Worm (Caenorhabditis elegans): ENCODE results near the gene kvs-5.

The kvs-5 gene

DNA sequence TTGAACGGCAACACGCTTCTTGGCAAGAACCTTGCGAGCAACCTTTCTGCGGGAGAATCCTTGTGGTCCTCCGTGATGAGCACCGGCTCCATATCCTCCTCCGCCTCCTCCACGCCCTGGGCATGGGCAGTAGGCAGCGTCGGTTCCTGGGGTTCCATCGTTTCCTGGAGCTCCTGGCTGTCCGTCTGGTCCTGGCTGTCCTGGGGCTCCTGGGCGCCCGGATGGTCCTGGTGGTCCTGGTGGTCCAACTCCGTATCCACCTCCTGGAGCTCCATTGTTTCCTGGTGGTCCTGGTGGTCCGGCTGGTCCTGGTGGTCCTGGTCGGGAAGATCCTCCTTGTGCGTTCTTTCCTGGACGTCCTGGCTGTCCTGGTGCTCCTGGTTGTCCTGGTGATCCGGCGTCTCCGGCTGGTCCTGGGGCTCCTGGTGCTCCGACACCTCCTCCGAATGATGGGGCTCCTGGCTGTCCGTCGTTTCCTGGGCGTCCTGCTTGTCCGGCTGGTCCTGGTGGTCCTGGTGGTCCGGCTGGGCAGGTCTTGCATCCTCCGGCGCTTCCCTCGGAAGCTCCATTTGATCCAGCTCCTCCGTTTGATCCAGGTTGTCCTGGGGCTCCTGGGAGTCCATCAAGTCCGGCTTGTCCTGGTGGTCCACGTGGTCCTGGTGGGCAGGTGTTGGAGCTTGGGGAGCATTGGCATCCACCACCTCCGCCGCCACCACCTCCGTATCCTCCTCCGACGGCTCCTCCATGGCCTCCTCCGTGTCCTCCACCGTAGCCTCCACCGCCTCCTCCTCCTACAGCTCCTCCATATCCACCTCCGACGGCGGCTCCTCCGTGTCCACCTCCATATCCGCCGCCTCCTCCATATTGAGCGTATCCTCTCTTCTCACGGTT lies 26.2 kb downstream of the kvs-5 start:
- no peak for TF ChIP-seq hpl-2 (GFP tag; optimal IDR thresholded peaks at IDR 0.05)
- no peak for TF ChIP-seq ceh-90 (tag; optimal IDR thresholded peaks at IDR 0.05)
- no peak for TF ChIP-seq efl-1 (optimal IDR thresholded peaks at IDR 0.05)
- TF ChIP-seq efl-1 (GFP tag; optimal IDR thresholded peaks at IDR 0.05 in 1 of 2): peak in 1 of 2 experiments; percentile 83
- TF ChIP-seq ama-1 (optimal IDR thresholded peaks at IDR 0.05): no peak
- TF ChIP-seq alr-1 (tag; optimal IDR thresholded peaks at IDR 0.05; ENCODE audit: borderline replicate concordance): no peak
- no peak for TF ChIP-seq C16A3.4 (tag; optimal IDR thresholded peaks at IDR 0.05)
- no peak for TF ChIP-seq mdl-1 (tag; optimal IDR thresholded peaks at IDR 0.05)
- TF ChIP-seq tlp-1 (tag; optimal IDR thresholded peaks at IDR 0.05): no peak
- TF ChIP-seq pqm-1 (tag; optimal IDR thresholded peaks at IDR 0.05): no peak

DNA sequence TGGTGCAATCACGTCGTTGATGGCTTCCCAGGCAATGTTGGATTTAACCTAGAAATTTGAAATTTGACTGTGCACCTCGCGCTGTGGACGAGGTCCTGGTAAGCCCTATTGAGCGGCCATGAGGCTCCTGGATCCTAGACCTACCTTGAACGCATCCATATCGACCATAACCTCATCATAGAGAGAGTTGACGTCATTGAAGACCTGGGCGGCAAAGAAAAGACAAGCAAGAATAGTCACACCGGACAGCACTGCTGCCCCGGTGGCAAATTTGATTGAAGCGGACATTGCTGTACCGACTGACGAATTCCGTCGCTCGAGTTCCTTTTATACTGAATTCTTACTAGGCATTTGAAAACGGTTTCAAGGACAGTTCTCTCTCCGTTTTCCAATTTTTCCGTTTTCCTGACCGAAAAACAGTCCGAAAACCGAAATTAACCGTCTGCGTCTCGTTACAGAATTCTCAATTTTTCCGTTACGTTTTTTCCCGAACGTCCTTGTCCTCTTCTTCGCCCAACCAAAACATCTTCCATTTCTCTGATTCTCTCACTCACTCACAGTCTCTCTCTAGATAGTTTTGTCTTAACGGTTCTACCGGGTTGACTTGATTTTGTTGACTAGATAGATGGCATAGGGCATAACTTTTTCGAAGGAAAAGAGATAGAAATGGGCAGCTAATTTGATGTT lies 27.0 kb downstream of the kvs-5 start, which contains the start of gene col-103:
Gene col-103 (minus strand): TSS at position 302 of the 687 bp plus-strand sequence.
- TF ChIP-seq nhr-71 (tag; optimal IDR thresholded peaks at IDR 0.05): peak; percentile 60
- TF ChIP-seq irx-1 (tag; optimal IDR thresholded peaks at IDR 0.05): no peak
- peak; percentile 84 for TF ChIP-seq blmp-1 (tag; optimal IDR thresholded peaks at IDR 0.05)
- TF ChIP-seq nhr-20 (tag; optimal IDR thresholded peaks at IDR 0.05): peak; percentile 58
- TF ChIP-seq zip-4 (GFP tag; optimal IDR thresholded peaks at IDR 0.05): no peak
- no peak for TF ChIP-seq egl-13 (tag; optimal IDR thresholded peaks at IDR 0.05)
- TF ChIP-seq ceh-63 (GFP tag; optimal IDR thresholded peaks at IDR 0.05): no peak
- TF ChIP-seq sup-37 (GFP tag; optimal IDR thresholded peaks at IDR 0.05): no peak
- no peak for TF ChIP-seq swsn-7 (tag; optimal IDR thresholded peaks at IDR 0.05)
- peak; percentile 67 for TF ChIP-seq pag-3 (tag; optimal IDR thresholded peaks at IDR 0.05; ENCODE audit: borderline replicate concordance, insufficient read depth)
- TF ChIP-seq mdl-1 (tag; optimal IDR thresholded peaks at IDR 0.05): peak in 1 of 2 experiments; percentile 1
- no peak for TF ChIP-seq fkh-10 (GFP tag; optimal IDR thresholded peaks at IDR 0.05)
- no peak for TF ChIP-seq snpc-4 (tag; optimal IDR thresholded peaks at IDR 0.05)
- peak; percentile 97 for TF ChIP-seq nhr-85 (tag)
- no peak for TF ChIP-seq Y116A8C.19 (tag; optimal IDR thresholded peaks at IDR 0.05; ENCODE audit: borderline replicate concordance)
- no peak for TF ChIP-seq efl-3 (GFP tag; optimal IDR thresholded peaks at IDR 0.05)
- no peak for TF ChIP-seq hlh-17 (GFP tag; optimal IDR thresholded peaks at IDR 0.05; ENCODE audit: borderline replicate concordance)
- no peak for TF ChIP-seq egl-27 (tag; optimal IDR thresholded peaks at IDR 0.05)
- TF ChIP-seq tbx-2 (tag; optimal IDR thresholded peaks at IDR 0.05): no peak
- TF ChIP-seq isw-1 (GFP tag; IDR thresholded peaks at IDR 0.05): no peak
- TF ChIP-seq zag-1 (tag; optimal IDR thresholded peaks at IDR 0.05): no peak
- peak; percentile 19 for TF ChIP-seq nhr-77 (tag; optimal IDR thresholded peaks at IDR 0.05)
- TF ChIP-seq ceh-88 (GFP tag; IDR thresholded peaks at IDR 0.05): no peak
- peak; percentile 32 for TF ChIP-seq nhr-90 (tag; optimal IDR thresholded peaks at IDR 0.05; ENCODE audit: poor library complexity)
- 0 out of 2 replicates have a peak, but pooled peaks have one; percentile 27 for TF ChIP-seq ets-5 (GFP tag; IDR thresholded peaks at IDR 0.05)
- TF ChIP-seq sox-4 (tag; optimal IDR thresholded peaks at IDR 0.05): no peak
- TF ChIP-seq alr-1 (tag; optimal IDR thresholded peaks at IDR 0.05; ENCODE audit: borderline replicate concordance): no peak
- no peak for TF ChIP-seq fkh-4 (tag; optimal IDR thresholded peaks at IDR 0.05; ENCODE audit: borderline replicate concordance)
- TF ChIP-seq efl-1 (optimal IDR thresholded peaks at IDR 0.05): peak; percentile 17 to 37
- peak; percentile 7 to 90 for TF ChIP-seq efl-1 (GFP tag; optimal IDR thresholded peaks at IDR 0.05 in 1 of 2)
- TF ChIP-seq xbp-1 (tag; optimal IDR thresholded peaks at IDR 0.05): no peak
- TF ChIP-seq lir-3 (tag; optimal IDR thresholded peaks at IDR 0.05; ENCODE audit: poor library complexity): no peak
- TF ChIP-seq unc-86 (tag; optimal IDR thresholded peaks at IDR 0.05): no peak
- TF ChIP-seq dpl-1 (GFP tag; optimal IDR thresholded peaks at IDR 0.05): peak; percentile 24 to 47 (median 25)
- no peak for TF ChIP-seq rnt-1 (tag; optimal IDR thresholded peaks at IDR 0.05)
- TF ChIP-seq lin-14 (GFP tag; optimal IDR thresholded peaks at IDR 0.05): peak; percentile 89
- TF ChIP-seq mab-9 (GFP tag; IDR thresholded peaks at IDR 0.05): no peak
- no peak for TF ChIP-seq sptf-1 (tag; optimal IDR thresholded peaks at IDR 0.05)
- TF ChIP-seq ceh-8 (GFP tag; optimal IDR thresholded peaks at IDR 0.05): no peak
- TF ChIP-seq pqm-1 (tag; optimal IDR thresholded peaks at IDR 0.05): no peak
- no peak for TF ChIP-seq unc-98 (GFP tag; IDR thresholded peaks at IDR 0.05)
- no peak for TF ChIP-seq unc-30 (tag; optimal IDR thresholded peaks at IDR 0.05)
